Fruit fly (Drosophila melanogaster) whole organism, embryonic: ENCODE measurements around the gene CG34138.

Experiments
- Bteb2 ChIP-seq: fragments of 200-800 bp; sonication (Bioruptor generic); optimal IDR thresholded peaks from 2 replicates; lab custom pipeline; 2016; ENCODE audit warnings: missing biosample characterization, missing genetic modification characterization
- CG10366 ChIP-seq: fragments of 200-800 bp; sonication (Bioruptor generic); IDR thresholded peaks from 2 replicates; pipeline ENCODE4 v1.3.6; 2022; ENCODE audit warnings: missing biosample characterization, missing genetic modification characterization
- CG10431 ChIP-seq: fragments of 200-800 bp; sonication (Bioruptor generic); optimal IDR thresholded peaks from 3 replicates; lab custom pipeline; 2018; ENCODE audit warnings: missing biosample characterization, mild to moderate bottlenecking, missing genetic modification characterization
- CG10543 ChIP-seq: fragments of 200-800 bp; sonication (Bioruptor generic); optimal IDR thresholded peaks from 3 replicates; lab custom pipeline; 2017; ENCODE audit warnings: missing biosample characterization, mild to moderate bottlenecking, missing genetic modification characterization, moderate library complexity
- CG12942 ChIP-seq: fragments of 200-800 bp; sonication (Bioruptor generic); optimal IDR thresholded peaks from 3 replicates; lab custom pipeline; 2016; ENCODE audit warnings: missing biosample characterization, missing genetic modification characterization
- CG1602 ChIP-seq: fragments of 200-800 bp; sonication (Bioruptor generic); optimal IDR thresholded peaks from 3 replicates; lab custom pipeline; 2016; ENCODE audit warnings: missing biosample characterization, missing genetic modification characterization
- CG1603 ChIP-seq: fragments of 200-800 bp; sonication (Bioruptor generic); optimal IDR thresholded peaks from 2 replicates; lab custom pipeline; 2019; ENCODE audit warnings: missing biosample characterization, mild to moderate bottlenecking, missing genetic modification characterization, moderate library complexity
- CG18262 ChIP-seq: fragments of 200-800 bp; optimal IDR thresholded peaks from 3 replicates; lab custom pipeline; 2019; ENCODE audit warnings: missing biosample characterization, mild to moderate bottlenecking, missing genetic modification characterization, moderate library complexity
- CG18476 ChIP-seq: fragments of 200-800 bp; sonication (Bioruptor generic); optimal IDR thresholded peaks from 2 replicates; lab custom pipeline; 2016; ENCODE audit warnings: missing biosample characterization, mild to moderate bottlenecking, missing genetic modification characterization
- CG18599 ChIP-seq: fragments of 200-800 bp; sonication (Bioruptor generic); optimal IDR thresholded peaks from 3 replicates; lab custom pipeline; 2017; ENCODE audit warnings: missing biosample characterization, missing genetic modification characterization, mild to moderate bottlenecking, moderate library complexity, missing genetic modification reagents
- CG31388 ChIP-seq: fragments of 200-800 bp; sonication (Bioruptor generic); optimal IDR thresholded peaks from 2 replicates; lab custom pipeline; 2016; ENCODE audit warnings: missing biosample characterization, missing genetic modification characterization
- CG3281 ChIP-seq: fragments of 200-800 bp; sonication (Bioruptor generic); optimal IDR thresholded peaks from 3 replicates; lab custom pipeline; 2017; ENCODE audit warnings: missing biosample characterization, mild to moderate bottlenecking, missing genetic modification characterization
- CG34422 ChIP-seq: fragments of 200-800 bp; sonication (Bioruptor generic); IDR thresholded peaks from 3 replicates; pipeline ENCODE4 v1.3.6; 2022; ENCODE audit warnings: missing biosample characterization, missing genetic modification characterization
- CG4360 ChIP-seq: fragments of 200-800 bp; sonication (Bioruptor generic); IDR thresholded peaks from 2 replicates; pipeline ENCODE4 v1.3.6; 2022; ENCODE audit warnings: missing biosample characterization, missing genetic modification characterization
- CG43689 ChIP-seq: fragments of 200-800 bp; sonication (Bioruptor generic); IDR thresholded peaks from 2 replicates; pipeline ENCODE4 v1.3.6; 2022; ENCODE audit warnings: missing biosample characterization, missing genetic modification characterization
- CG4617 ChIP-seq: fragments of 200-800 bp; sonication (Bioruptor generic); optimal IDR thresholded peaks from 3 replicates; lab custom pipeline; 2016; ENCODE audit warnings: missing biosample characterization, missing genetic modification characterization, borderline replicate concordance
- CG5953 ChIP-seq: fragments of 200-800 bp; sonication (Bioruptor generic); IDR thresholded peaks from 2 replicates; pipeline ENCODE4 v1.3.6; 2022; ENCODE audit warnings: missing biosample characterization, missing genetic modification characterization
- CG6654 ChIP-seq: fragments of 200-800 bp; sonication (Bioruptor generic); optimal IDR thresholded peaks from 2 replicates; lab custom pipeline; 2017; ENCODE audit warnings: missing biosample characterization, mild to moderate bottlenecking, missing genetic modification characterization
- CG8478 ChIP-seq: fragments of >200 bp; optimal IDR thresholded peaks from 2 replicates; lab custom pipeline; 2018
- ERR ChIP-seq: fragments of 200-800 bp; sonication (Bioruptor generic); optimal IDR thresholded peaks from 2 replicates; lab custom pipeline; 2016; ENCODE audit warnings: missing biosample characterization, missing genetic modification characterization
- Eip74EF ChIP-seq, 2 experiments: fragments of 200-800 bp in 1 of 2; fragments of >200 bp in 1 of 2; sonication (Bioruptor generic) in 1 of 2; optimal IDR thresholded peaks; 2 replicates each; lab custom pipeline; 2017 to 2019; ENCODE audit warnings: missing biosample characterization in 2 of 2, missing genetic modification characterization in 2 of 2, mild to moderate bottlenecking in 1 of 2, moderate library complexity in 1 of 2
- HLH54F ChIP-seq: fragments of 200-800 bp; sonication (Bioruptor generic); optimal IDR thresholded peaks from 3 replicates; lab custom pipeline; 2016; ENCODE audit warnings: missing biosample characterization, missing genetic modification characterization
- Hr3 ChIP-seq: fragments of 200-800 bp; sonication (Bioruptor generic); optimal IDR thresholded peaks from 3 replicates; lab custom pipeline; 2016; ENCODE audit warnings: missing biosample characterization, missing genetic modification characterization
- Hr51 ChIP-seq, 2 experiments: fragments of 200-800 bp; sonication (Bioruptor generic); optimal IDR thresholded peaks; 2 replicates in 1 of 2; 3 replicates in 1 of 2; lab custom pipeline; 2016 to 2018; ENCODE audit warnings: missing biosample characterization in 2 of 2, missing genetic modification characterization in 2 of 2, mild to moderate bottlenecking in 1 of 2, moderate library complexity in 1 of 2
- MTF-1 ChIP-seq: fragments of 200-800 bp; sonication (Bioruptor generic); optimal IDR thresholded peaks from 2 replicates; lab custom pipeline; 2018; ENCODE audit warnings: missing biosample characterization, mild to moderate bottlenecking, missing genetic modification characterization, borderline replicate concordance
- Med ChIP-seq: fragments of 200-800 bp; sonication (Bioruptor generic); peaks from one replicate; lab custom pipeline; 2016; ENCODE audit warnings: missing biosample characterization, missing genetic modification characterization, mild to moderate bottlenecking, inconsistent platforms, moderate library complexity
- Spps ChIP-seq: fragments of 200-800 bp; sonication (Bioruptor generic); optimal IDR thresholded peaks from 2 replicates; lab custom pipeline; 2018; ENCODE audit warnings: missing biosample characterization, mild to moderate bottlenecking, missing genetic modification characterization
- Ssrp ChIP-seq: fragments of 200-800 bp; sonication (Bioruptor generic); optimal IDR thresholded peaks from 2 replicates; lab custom pipeline; 2018; ENCODE audit warnings: missing biosample characterization, mild to moderate bottlenecking, missing genetic modification characterization, moderate library complexity
- amos ChIP-seq: fragments of 200-800 bp; sonication (Bioruptor generic); IDR thresholded peaks from 2 replicates; pipeline ENCODE4 v1.3.6; 2022; ENCODE audit warnings: missing biosample characterization, missing genetic modification characterization; ENCODE audit not compliant: partially characterized antibody
- ara ChIP-seq: fragments of 200-800 bp; sonication (Bioruptor generic); IDR thresholded peaks from 2 replicates; pipeline ENCODE4 v1.3.6; 2022; ENCODE audit warnings: missing biosample characterization, missing genetic modification characterization
- az2 ChIP-seq: fragments of 200-800 bp; sonication (Bioruptor generic); optimal IDR thresholded peaks from 3 replicates; lab custom pipeline; 2016; ENCODE audit warnings: missing biosample characterization, missing genetic modification characterization
- caup ChIP-seq: fragments of 200-800 bp; sonication (Bioruptor generic); optimal IDR thresholded peaks from 3 replicates; lab custom pipeline; 2017; ENCODE audit warnings: missing biosample characterization, mild to moderate bottlenecking, missing genetic modification characterization, moderate library complexity; ENCODE audit not compliant: severe bottlenecking
- crp ChIP-seq, 2 experiments: fragments of 200-800 bp; sonication (Bioruptor generic); optimal IDR thresholded peaks; 2 replicates in 1 of 2; 3 replicates in 1 of 2; lab custom pipeline; 2017; ENCODE audit warnings: missing biosample characterization in 2 of 2, missing genetic modification characterization in 2 of 2, mild to moderate bottlenecking in 1 of 2, moderate library complexity in 1 of 2
- dati ChIP-seq: fragments of 200-800 bp; sonication (Bioruptor generic); IDR thresholded peaks from 2 replicates; pipeline ENCODE4 v1.3.6; 2022; ENCODE audit warnings: missing biosample characterization, missing genetic modification characterization
- emc ChIP-seq: fragments of 200-800 bp; sonication (Bioruptor generic); optimal IDR thresholded peaks from 2 replicates; lab custom pipeline; 2016; ENCODE audit warnings: missing biosample characterization, missing genetic modification characterization
- fd102C ChIP-seq: fragments of 200-800 bp; sonication (Bioruptor generic); optimal IDR thresholded peaks from 2 replicates; lab custom pipeline; 2018; ENCODE audit warnings: missing biosample characterization, mild to moderate bottlenecking, missing genetic modification characterization, moderate library complexity
- fd3F ChIP-seq: fragments of 200-800 bp; sonication (Bioruptor generic); optimal IDR thresholded peaks from 2 replicates; lab custom pipeline; 2018; ENCODE audit warnings: missing biosample characterization, mild to moderate bottlenecking, missing genetic modification characterization, moderate library complexity
- grau ChIP-seq: fragments of 200-800 bp; optimal IDR thresholded peaks from 3 replicates; lab custom pipeline; 2019; ENCODE audit warnings: missing biosample characterization, mild to moderate bottlenecking, missing genetic modification characterization, moderate library complexity
- gt ChIP-seq: fragments of 200-800 bp; sonication (Bioruptor generic); IDR thresholded peaks from 2 replicates; pipeline ENCODE4 v1.3.6; 2022; ENCODE audit warnings: missing biosample characterization, missing genetic modification characterization
- mld ChIP-seq: fragments of 200-800 bp; sonication (Bioruptor generic); IDR thresholded peaks from 3 replicates; pipeline ENCODE4 v1.3.6; 2022; ENCODE audit warnings: missing biosample characterization, missing genetic modification characterization; ENCODE audit not compliant: partially characterized antibody
- salm ChIP-seq: fragments of 200-800 bp; sonication (Bioruptor generic); optimal IDR thresholded peaks from 2 replicates; lab custom pipeline; 2018; ENCODE audit warnings: missing biosample characterization, mild to moderate bottlenecking, missing genetic modification characterization
- sens-2 ChIP-seq: fragments of 200-800 bp; sonication (Bioruptor generic); IDR thresholded peaks from 2 replicates; pipeline ENCODE4 v1.3.6; 2022; ENCODE audit warnings: missing biosample characterization, missing genetic modification characterization
- slp2 ChIP-seq: fragments of 200-800 bp; sonication (Bioruptor generic); optimal IDR thresholded peaks from 2 replicates; lab custom pipeline; 2016; ENCODE audit warnings: missing biosample characterization, missing genetic modification characterization
- ssp ChIP-seq: fragments of 200-800 bp; sonication (Bioruptor generic); IDR thresholded peaks from 2 replicates; pipeline ENCODE4 v1.3.6; 2022; ENCODE audit warnings: missing biosample characterization, missing genetic modification characterization
- tup ChIP-seq: fragments of 200-800 bp; sonication (Bioruptor generic); optimal IDR thresholded peaks from 2 replicates; lab custom pipeline; 2016; ENCODE audit warnings: missing biosample characterization, mild to moderate bottlenecking, missing genetic modification characterization, moderate library complexity
- unpg ChIP-seq: fragments of 200-800 bp; sonication (Bioruptor generic); optimal IDR thresholded peaks from 3 replicates; lab custom pipeline; 2018; ENCODE audit warnings: missing biosample characterization, mild to moderate bottlenecking, missing genetic modification characterization, moderate library complexity
- wek ChIP-seq: fragments of 200-800 bp; sonication (Bioruptor generic); optimal IDR thresholded peaks from 3 replicates; lab custom pipeline; 2018; ENCODE audit warnings: missing biosample characterization, mild to moderate bottlenecking, missing genetic modification characterization, moderate library complexity
- zen2 ChIP-seq: fragments of 200-800 bp; sonication (Bioruptor generic); IDR thresholded peaks from 3 replicates; pipeline ENCODE4 v1.3.6; 2022; ENCODE audit warnings: missing biosample characterization, missing genetic modification characterization; ENCODE audit not compliant: partially characterized antibody

Gene CG34138

DNA sequence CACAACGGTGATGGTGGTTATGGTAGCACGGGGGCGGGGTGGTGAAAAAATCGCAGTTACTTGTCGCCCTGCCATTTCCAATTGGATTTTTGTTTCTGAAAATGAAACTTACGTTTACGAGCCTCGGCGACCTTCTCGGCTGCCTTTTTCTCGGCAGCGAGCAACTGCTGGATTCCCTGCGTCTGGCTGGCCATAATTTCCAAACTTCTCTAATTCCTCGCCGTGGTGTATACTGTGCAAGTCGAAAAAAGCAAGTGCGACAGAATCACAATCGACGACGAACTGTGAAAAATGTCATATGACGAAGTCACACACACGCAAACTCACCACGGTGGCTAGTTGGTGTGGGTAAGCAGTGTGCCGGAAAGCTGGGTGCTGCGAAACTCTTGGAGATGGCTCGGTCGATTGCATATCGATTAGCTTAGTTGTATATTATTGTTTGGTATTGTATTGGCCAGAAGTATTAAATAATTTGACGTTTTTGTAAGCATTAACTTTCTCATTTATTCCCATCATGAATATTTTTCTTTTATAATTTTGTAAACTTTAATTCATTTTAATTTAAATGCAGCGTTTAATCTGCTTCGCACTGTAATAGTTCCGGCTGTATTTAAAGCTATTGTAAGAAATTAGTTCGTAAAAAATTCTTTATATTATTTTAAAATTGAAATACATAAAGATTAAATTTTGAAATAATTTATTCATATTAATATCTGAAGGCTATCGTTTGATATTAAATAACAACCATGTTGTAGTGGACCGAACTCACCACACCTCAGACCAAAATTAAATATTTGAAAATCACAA lies 9.5 kb downstream of the CG34138 start, which contains the start of gene Vha13 (continued):
- peak; percentile 11; the same call in 1 of the 2 replicates for TF ChIP-seq ara (GFP tag; lab: Robert Waterston, UW)
- TF ChIP-seq CG34422 (GFP tag; lab: Robert Waterston, UW), result peak; percentile 60
- peak in 1 of 2 experiments; percentile 53 for TF ChIP-seq Hr51 (GFP tag; optimal IDR thresholded peaks at IDR 0.05; lab: Kevin White, UChicago)
- no peak for TF ChIP-seq CG4360 (GFP tag; lab: Robert Waterston, UW)
- no peak for TF ChIP-seq CG12942 (GFP tag; lab: Kevin White, UChicago)
- peak; percentile 35 for TF ChIP-seq HLH54F (GFP tag; lab: Kevin White, UChicago)
- TF ChIP-seq sens-2, result 0 out of 2 replicates have a peak, but pooled peaks have one; percentile 7
- TF ChIP-seq CG6654 (GFP tag; lab: Kevin White, UChicago), result no peak
- TF ChIP-seq Hr3 (GFP tag; lab: Kevin White, UChicago), result peak; percentile 26
- TF ChIP-seq CG3281 (GFP tag; lab: Kevin White, UChicago), result peak; percentile 33
- no peak for TF ChIP-seq salm (tag; lab: Kevin White, UChicago)
- no peak for TF ChIP-seq ERR (GFP tag; lab: Kevin White, UChicago)
- peak; percentile 49 for TF ChIP-seq CG1603 (tag; lab: Kevin White, UChicago)
- no peak for TF ChIP-seq tup
- TF ChIP-seq CG4617 (GFP tag; lab: Kevin White, UChicago), result peak; percentile 34
- no peak for TF ChIP-seq gt (GFP tag; lab: Robert Waterston, UW)
- no peak for TF ChIP-seq caup (GFP tag; lab: Kevin White, UChicago)
- TF ChIP-seq crp (GFP tag; optimal IDR thresholded peaks at IDR 0.05; lab: Kevin White, UChicago), result peak in 1 of 2 experiments; percentile 56
- no peak for TF ChIP-seq Bteb2
- TF ChIP-seq ssp (GFP tag; lab: Robert Waterston, UW), result peak; percentile 55
- no peak for TF ChIP-seq unpg (GFP tag; lab: Kevin White, UChicago)
- TF ChIP-seq dati (GFP tag; lab: Robert Waterston, UW), result no peak
- TF ChIP-seq Spps (tag; lab: Kevin White, UChicago), result no peak
- peak; percentile 78 for TF ChIP-seq amos (GFP tag; lab: Robert Waterston, UW)
- TF ChIP-seq Eip74EF (GFP tag; optimal IDR thresholded peaks at IDR 0.05; lab: Kevin White, UChicago), result no peak
- no peak for TF ChIP-seq CG5953
- TF ChIP-seq zen2 (GFP tag; lab: Robert Waterston, UW), result 0 out of 3 replicates have a peak, but pooled peaks have one; percentile 3
- no peak for TF ChIP-seq slp2 (GFP tag; lab: Kevin White, UChicago)
- TF ChIP-seq mld (GFP tag; lab: Robert Waterston, UW), result peak; percentile 48; the same call in 1 of the 3 replicates
- TF ChIP-seq CG18599 (GFP tag; lab: Kevin White, UChicago), result peak; percentile 73
- TF ChIP-seq Med (GFP tag; lab: Kevin White, UChicago), result peak; percentile 91
- no peak for TF ChIP-seq CG1602 (GFP tag; lab: Kevin White, UChicago)
- TF ChIP-seq CG8478, result no peak
- no peak for TF ChIP-seq fd3F (GFP tag; lab: Kevin White, UChicago)
- no peak for TF ChIP-seq emc (GFP tag; lab: Kevin White, UChicago)
- TF ChIP-seq fd102C (GFP tag; lab: Kevin White, UChicago), result no peak
- TF ChIP-seq CG10431 (GFP tag; lab: Kevin White, UChicago), result no peak
- TF ChIP-seq az2, result peak; percentile 18
- no peak for TF ChIP-seq Ssrp (tag; lab: Kevin White, UChicago)
- peak; percentile 54 for TF ChIP-seq wek (GFP tag; lab: Kevin White, UChicago)
- peak; percentile 48 for TF ChIP-seq CG10366
- peak; percentile 22 for TF ChIP-seq CG18262 (tag; lab: Kevin White, UChicago)
- no peak for TF ChIP-seq CG43689 (GFP tag; lab: Robert Waterston, UW)
- TF ChIP-seq grau, result no peak
- no peak for TF ChIP-seq CG18476
- TF ChIP-seq MTF-1 (GFP tag; lab: Kevin White, UChicago), result peak; percentile 39
- peak; percentile 27 for TF ChIP-seq CG10543 (GFP tag; lab: Kevin White, UChicago)
- TF ChIP-seq CG31388 (GFP tag; lab: Kevin White, UChicago), result no peak
